Worm (Caenorhabditis elegans) whole organism, L4 larva: ENCODE measurements around the gene F37C12.14.
A peak's percentile ranks its signal among the peaks of the same experiment; 100 is the strongest.

Experiments used
- D1046.2 ChIP-seq: fragments of 200-800 bp; sonication (Bioruptor generic); IDR thresholded peaks from 2 replicates; pipeline ENCODE4 v1.3.6; 2022; ENCODE audit warnings: missing genetic modification characterization, missing compliant biosample characterization
- dve-1 ChIP-seq: sonication (generic microtip); optimal IDR thresholded peaks from 2 replicates; lab custom pipeline; 2017; ENCODE audit warnings: antibody characterized with exemption, mild to moderate bottlenecking, missing genetic modification characterization, missing compliant biosample characterization; ENCODE audit not compliant: insufficient read depth
- set-16 ChIP-seq: fragments of 200-800 bp; sonication (Bioruptor generic); IDR thresholded peaks from 2 replicates; pipeline ENCODE4 v1.3.6; 2022; ENCODE audit warnings: missing genetic modification reagents, missing genetic modification characterization, missing compliant biosample characterization
- zag-1 ChIP-seq: fragments of 150-350 bp; optimal IDR thresholded peaks from 2 replicates; lab custom pipeline; 2014; ENCODE audit warnings: missing biosample characterization, missing genetic modification characterization

DNA sequence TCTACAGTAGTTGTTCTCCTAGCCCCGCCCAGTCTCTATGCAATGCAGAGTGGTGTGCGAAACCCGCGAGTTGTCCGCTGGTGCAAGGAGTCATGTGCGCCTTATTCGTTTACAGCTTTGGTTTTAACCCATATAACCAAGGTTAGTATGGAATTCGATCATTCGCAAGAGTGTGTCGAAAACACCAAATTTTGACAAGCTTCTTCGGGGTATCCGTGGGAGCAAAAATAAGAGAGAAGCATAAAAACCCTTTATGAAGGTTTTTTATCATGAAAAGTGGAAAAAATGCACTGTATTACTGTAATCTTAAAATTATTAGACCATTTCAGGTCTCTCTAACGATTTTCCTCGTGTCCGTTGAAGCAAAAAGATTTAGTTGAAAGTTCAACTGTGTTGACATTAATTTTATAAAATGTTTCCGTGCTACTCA, 43.2 kb downstream of the F37C12.14 start:
- TF ChIP-seq set-16 (GFP tag; lab: Robert Waterston, UW) (no peak), D1046.2 (GFP tag; lab: Robert Waterston, UW) (no peak), zag-1 (tag; lab: Kevin White, UChicago) (no peak), dve-1 (peak; percentile 51)
